Worm (Caenorhabditis elegans): ENCODE results near the gene gpcp-1.

Gene gpcp-1

DNA sequence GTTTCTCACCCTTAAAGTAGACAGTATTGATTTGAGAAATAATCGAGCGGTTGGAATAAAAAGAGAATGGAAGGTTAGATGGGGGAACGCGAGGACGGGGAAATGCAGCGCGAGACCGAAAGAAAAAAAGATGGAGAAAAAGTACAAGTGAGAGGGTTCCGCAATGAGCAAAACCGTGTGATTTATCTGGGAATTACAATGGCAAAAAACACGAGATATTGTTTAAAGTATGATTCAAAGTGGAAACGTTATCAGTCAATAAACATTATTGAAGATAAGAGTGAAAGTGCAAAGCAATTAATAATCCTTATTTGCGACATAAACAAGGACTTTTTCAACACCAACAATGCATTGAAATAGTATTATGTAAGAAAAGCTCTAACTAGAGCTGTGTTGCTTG, 8.3 kb downstream of the gpcp-1 start, which contains the start of gene ztf-13:
ztf-13 (minus strand) TSS at position 11 of the 400 bp plus-strand sequence.
- TF ChIP-seq snpc-1.2 (GFP tag; IDR thresholded peaks at IDR 0.05), result no peak
- no peak for TF ChIP-seq F26F4.8 (GFP tag; conservative IDR thresholded peaks at IDR 0.05)
- peak; percentile 42 for TF ChIP-seq T20F7.1 (GFP tag; optimal IDR thresholded peaks at IDR 0.05)
- TF ChIP-seq unc-39 (tag; optimal IDR thresholded peaks at IDR 0.05), result no peak
- TF ChIP-seq ceh-44 (GFP tag; IDR thresholded peaks at IDR 0.05), result no peak
- no peak for TF ChIP-seq mdt-29 (GFP tag; IDR thresholded peaks at IDR 0.05)
- TF ChIP-seq F44E2.7 (GFP tag; IDR thresholded peaks at IDR 0.05), result no peak
- peak; percentile 90 for TF ChIP-seq nhr-77 (tag; optimal IDR thresholded peaks at IDR 0.05)
- peak; percentile 67 for TF ChIP-seq aha-1 (tag)
- no peak for TF ChIP-seq mes-2 (tag; optimal IDR thresholded peaks at IDR 0.05; ENCODE audit: poor library complexity, severe bottlenecking)
- TF ChIP-seq zag-1 (tag; optimal IDR thresholded peaks at IDR 0.05), result no peak
- TF ChIP-seq snpc-4 (tag; optimal IDR thresholded peaks at IDR 0.05), result no peak
- no peak for TF ChIP-seq nhr-11 (tag; optimal IDR thresholded peaks at IDR 0.05)
- no peak for TF ChIP-seq tra-1 (GFP tag; IDR thresholded peaks at IDR 0.05)
- no peak for TF ChIP-seq Y5F2A.4 (GFP tag; optimal IDR thresholded peaks at IDR 0.05)
- TF ChIP-seq F49E8.2 (tag; optimal IDR thresholded peaks at IDR 0.05; ENCODE audit: borderline replicate concordance), result no peak
- TF ChIP-seq Y75B8A.6 (GFP tag; IDR thresholded peaks at IDR 0.05), result no peak
- peak; percentile 86 for TF ChIP-seq dve-1 (tag; optimal IDR thresholded peaks at IDR 0.05; ENCODE audit: insufficient read depth)
- TF ChIP-seq nhr-6 (tag; optimal IDR thresholded peaks at IDR 0.05), result peak; percentile 75
- TF ChIP-seq ZK546.5 (tag; optimal IDR thresholded peaks at IDR 0.05), result no peak
- TF ChIP-seq jun-1 (tag; optimal IDR thresholded peaks at IDR 0.05), result no peak
- TF ChIP-seq rbr-2 (tag; optimal IDR thresholded peaks at IDR 0.05), result no peak
- no peak for TF ChIP-seq gei-8 (GFP tag; optimal IDR thresholded peaks at IDR 0.05)
- peak; percentile 61 for TF ChIP-seq hlh-11 (tag; optimal IDR thresholded peaks at IDR 0.05)
- no peak for TF ChIP-seq F10B5.3 (tag; optimal IDR thresholded peaks at IDR 0.05)
- TF ChIP-seq mep-1 (tag; optimal IDR thresholded peaks at IDR 0.05), result peak; percentile 69
- TF ChIP-seq saeg-2 (GFP tag; IDR thresholded peaks at IDR 0.05), result no peak
- TF ChIP-seq nhr-42 (GFP tag; IDR thresholded peaks at IDR 0.05), result no peak
- TF ChIP-seq arid-1 (GFP tag; conservative IDR thresholded peaks at IDR 0.05), result no peak
- TF ChIP-seq ctbp-1 (GFP tag; IDR thresholded peaks at IDR 0.05), result no peak
- no peak for TF ChIP-seq lin-39 (tag; optimal IDR thresholded peaks at IDR 0.05)
- TF ChIP-seq lin-15B (tag; optimal IDR thresholded peaks at IDR 0.05), result no peak
- TF ChIP-seq nhr-28 (tag; optimal IDR thresholded peaks at IDR 0.05), result peak; percentile 67
- TF ChIP-seq D1046.2 (GFP tag; IDR thresholded peaks at IDR 0.05), result no peak
- TF ChIP-seq hmg-1.1 (GFP tag; IDR thresholded peaks at IDR 0.05), result no peak
- peak; percentile 50 for TF ChIP-seq dmd-6 (GFP tag; IDR thresholded peaks at IDR 0.05)
- no peak for TF ChIP-seq fos-1 (tag; optimal IDR thresholded peaks at IDR 0.05)
- no peak for TF ChIP-seq egl-43 (GFP tag; IDR thresholded peaks at IDR 0.05)
- TF ChIP-seq lim-7 (GFP tag; IDR thresholded peaks at IDR 0.05), result no peak
- no peak for TF ChIP-seq nhr-48 (tag; optimal IDR thresholded peaks at IDR 0.05)
- TF ChIP-seq ztf-11 (tag; optimal IDR thresholded peaks at IDR 0.05), result no peak
- no peak for TF ChIP-seq attf-4 (tag; optimal IDR thresholded peaks at IDR 0.05)
- TF ChIP-seq sdz-12 (GFP tag; optimal IDR thresholded peaks at IDR 0.05), result no peak
- peak; percentile 89 for TF ChIP-seq hlh-30 (tag; optimal IDR thresholded peaks at IDR 0.05; ENCODE audit: insufficient read depth)
- no peak for TF ChIP-seq daf-12 (tag; optimal IDR thresholded peaks at IDR 0.05)
- no peak for TF ChIP-seq F37D6.2 (tag; optimal IDR thresholded peaks at IDR 0.05)
- no peak for TF ChIP-seq cey-2 (tag; optimal IDR thresholded peaks at IDR 0.05; ENCODE audit: borderline replicate concordance, insufficient read depth)
- no peak for TF ChIP-seq nhr-237 (tag; optimal IDR thresholded peaks at IDR 0.05)
- TF ChIP-seq madf-9 (GFP tag; conservative IDR thresholded peaks at IDR 0.05), result no peak
- no peak for TF ChIP-seq nhr-25 (tag; optimal IDR thresholded peaks at IDR 0.05; ENCODE audit: borderline replicate concordance, insufficient read depth)
- no peak for TF ChIP-seq skn-1 (tag; optimal IDR thresholded peaks at IDR 0.05)
- no peak for TF ChIP-seq duxl-1 (tag; optimal IDR thresholded peaks at IDR 0.05; ENCODE audit: poor library complexity)

Data from whole organism, L4 larva.